Worm (Caenorhabditis elegans) whole organism, early embryonic: ENCODE results near the gene T05E12.3.

Experiments
- B0310.2 ChIP-seq: sonication (generic microtip); optimal IDR thresholded peaks from 2 replicates; lab custom pipeline; 2016; ENCODE audit warnings: mild to moderate bottlenecking, missing genetic modification characterization, missing compliant biosample characterization
- F13C5.2 ChIP-seq: sonication (generic microtip); optimal IDR thresholded peaks from 2 replicates; lab custom pipeline; 2017; ENCODE audit warnings: mild to moderate bottlenecking, missing genetic modification characterization, inconsistent platforms, missing compliant biosample characterization
- aly-1 ChIP-seq: sonication (generic microtip); optimal IDR thresholded peaks from 2 replicates; lab custom pipeline; 2016; ENCODE audit warnings: missing genetic modification characterization, missing compliant biosample characterization
- ama-1 ChIP-seq: fragments of 150-350 bp; optimal IDR thresholded peaks from 2 replicates; lab custom pipeline; 2014
- ceh-13 ChIP-seq: fragments of 200-800 bp; sonication (Bioruptor generic); optimal IDR thresholded peaks from 2 replicates; lab custom pipeline; 2018; ENCODE audit warnings: mild to moderate bottlenecking, missing genetic modification characterization, missing compliant biosample characterization
- ceh-36 ChIP-seq: sonication (generic microtip); optimal IDR thresholded peaks from 2 replicates; lab custom pipeline; 2016; ENCODE audit warnings: missing genetic modification characterization, inconsistent platforms, missing compliant biosample characterization
- ets-7 ChIP-seq: sonication (generic microtip); optimal IDR thresholded peaks from 2 replicates; lab custom pipeline; 2016; ENCODE audit warnings: missing genotype, missing genetic modification characterization, missing compliant biosample characterization
- flt-1 ChIP-seq: fragments of 200-800 bp; sonication (Bioruptor generic); IDR thresholded peaks from 2 replicates; pipeline ENCODE4 v1.3.6; 2022; ENCODE audit warnings: missing genetic modification characterization, missing compliant biosample characterization
- hmbx-1 ChIP-seq: sonication (generic microtip); optimal IDR thresholded peaks from 2 replicates; lab custom pipeline; 2016; ENCODE audit warnings: mild to moderate bottlenecking, missing genetic modification characterization, missing compliant biosample characterization
- hmg-4 ChIP-seq: fragments of 200-800 bp; sonication (Bioruptor generic); optimal IDR thresholded peaks from 2 replicates; lab custom pipeline; 2018; ENCODE audit warnings: mild to moderate bottlenecking, missing genetic modification characterization, missing compliant biosample characterization
- hnd-1 ChIP-seq: sonication (generic microtip); optimal IDR thresholded peaks from 2 replicates; lab custom pipeline; 2016; ENCODE audit warnings: missing genetic modification characterization, missing compliant biosample characterization
- pes-1 ChIP-seq: fragments of 200-800 bp; sonication (Bioruptor generic); IDR thresholded peaks from 2 replicates; pipeline ENCODE4 v1.3.6; 2022; ENCODE audit warnings: missing genetic modification reagents, missing genetic modification characterization, missing compliant biosample characterization
- scrt-1 ChIP-seq: fragments of 200-800 bp; sonication (Bioruptor generic); IDR thresholded peaks from 2 replicates; pipeline ENCODE4 v1.3.6; 2022; ENCODE audit warnings: missing genetic modification characterization, missing compliant biosample characterization
- sea-1 ChIP-seq: fragments of 200-800 bp; sonication (Bioruptor generic); conservative IDR thresholded peaks from 2 replicates; pipeline ENCODE4 v1.3.6; 2022; ENCODE audit warnings: missing genetic modification characterization, missing compliant biosample characterization
- tbx-11 ChIP-seq: fragments of 200-800 bp; sonication (Bioruptor generic); IDR thresholded peaks from 2 replicates; pipeline ENCODE4 v1.3.6; 2022; ENCODE audit warnings: missing genetic modification characterization, missing compliant biosample characterization
- tbx-37 ChIP-seq: fragments of 200-800 bp; sonication (Bioruptor generic); conservative IDR thresholded peaks from 2 replicates; pipeline ENCODE4 v1.3.6; 2022; ENCODE audit warnings: missing genetic modification reagents, missing genetic modification characterization, missing compliant biosample characterization
- tra-4 ChIP-seq: sonication (generic microtip); optimal IDR thresholded peaks from 2 replicates; lab custom pipeline; 2017; ENCODE audit warnings: missing genetic modification characterization, missing compliant biosample characterization

T05E12.3 gene

ce11 chrV:17066634-17067033 is 11.2 kb downstream of the T05E12.3 start:
- TF ChIP-seq ceh-13 (no peak), aly-1 (tag; lab: Kevin White, UChicago) (no peak)

- TF ChIP-seq pes-1 (GFP tag; lab: Robert Waterston, UW) (no peak), ets-7 (no peak), hmg-4 (GFP tag; lab: Kevin White, UChicago) (no peak), ceh-13 (no peak), F13C5.2 (tag; lab: Kevin White, UChicago) (no peak), tra-4 (tag; lab: Kevin White, UChicago) (no peak), scrt-1 (GFP tag; lab: Robert Waterston, UW) (no peak), sea-1 (GFP tag; lab: Robert Waterston, UW) (no peak), flt-1 (GFP tag; lab: Robert Waterston, UW) (no peak), hnd-1 (tag; lab: Kevin White, UChicago) (no peak), hmbx-1 (tag; lab: Kevin White, UChicago) (no peak), ama-1 (no peak), tbx-11 (no peak), tbx-37 (GFP tag; lab: Robert Waterston, UW) (no peak), B0310.2 (no peak), ceh-36 (tag; lab: Kevin White, UChicago) (no peak), aly-1 (tag; lab: Kevin White, UChicago) (no peak)
Measured at ce11 chrV:17064676-17065075, 13.1 kb downstream of the T05E12.3 start, which contains the start of gene srh-255. srh-255 (plus strand) TSS chrV:17064976.

ce11 chrV:17061585-17061984 is 16.2 kb downstream of the T05E12.3 start, which contains the start of gene F28B1.9:
F28B1.9 (plus strand) TSS chrV:17061885.
- no peak for TF ChIP-seq pes-1 (GFP tag; lab: Robert Waterston, UW)
- TF ChIP-seq ets-7 = no peak
- TF ChIP-seq ceh-13 = no peak
- TF ChIP-seq tra-4 (tag; lab: Kevin White, UChicago) = no peak
- TF ChIP-seq scrt-1 (GFP tag; lab: Robert Waterston, UW) = no peak
- no peak for TF ChIP-seq tbx-37 (GFP tag; lab: Robert Waterston, UW)
- no peak for TF ChIP-seq ama-1
- TF ChIP-seq hmbx-1 (tag; lab: Kevin White, UChicago) = no peak

ce11 chrV:17059987-17060386 is 17.8 kb downstream of the T05E12.3 start, which contains the start of gene sri-66:
sri-66 (plus strand) TSS chrV:17060287.
- TF ChIP-seq pes-1 (GFP tag; lab: Robert Waterston, UW) = no peak
- TF ChIP-seq hnd-1 (tag; lab: Kevin White, UChicago) = no peak
- TF ChIP-seq flt-1 (GFP tag; lab: Robert Waterston, UW) = no peak
- TF ChIP-seq hmg-4 (GFP tag; lab: Kevin White, UChicago) = no peak

ce11 chrV:17044500-17044899 is 33.3 kb downstream of the T05E12.3 start, which contains the start of gene F28B1.2:
F28B1.2 (plus strand) TSS chrV:17044800.
- TF ChIP-seq ets-7 = no peak
- TF ChIP-seq hnd-1 (tag; lab: Kevin White, UChicago) = no peak
- no peak for TF ChIP-seq F13C5.2 (tag; lab: Kevin White, UChicago)
- no peak for TF ChIP-seq scrt-1 (GFP tag; lab: Robert Waterston, UW)
- no peak for TF ChIP-seq hmg-4 (GFP tag; lab: Kevin White, UChicago)
- no peak for TF ChIP-seq tbx-11
- no peak for TF ChIP-seq ceh-13
- TF ChIP-seq tbx-37 (GFP tag; lab: Robert Waterston, UW) = no peak
- no peak for TF ChIP-seq ceh-36 (tag; lab: Kevin White, UChicago)
- TF ChIP-seq aly-1 (tag; lab: Kevin White, UChicago) = no peak
- no peak for TF ChIP-seq tra-4 (tag; lab: Kevin White, UChicago)
- no peak for TF ChIP-seq B0310.2
- no peak for TF ChIP-seq pes-1 (GFP tag; lab: Robert Waterston, UW)
- no peak for TF ChIP-seq hmbx-1 (tag; lab: Kevin White, UChicago)
- TF ChIP-seq flt-1 (GFP tag; lab: Robert Waterston, UW) = no peak
- TF ChIP-seq sea-1 (GFP tag; lab: Robert Waterston, UW) = no peak

- TF ChIP-seq ceh-36 (tag; lab: Kevin White, UChicago) (no peak), ceh-13 (no peak), hmbx-1 (tag; lab: Kevin White, UChicago) (no peak), B0310.2 (no peak), ets-7 (no peak), hnd-1 (tag; lab: Kevin White, UChicago) (no peak), sea-1 (GFP tag; lab: Robert Waterston, UW) (no peak), scrt-1 (GFP tag; lab: Robert Waterston, UW) (no peak), flt-1 (GFP tag; lab: Robert Waterston, UW) (no peak), aly-1 (tag; lab: Kevin White, UChicago) (no peak), tbx-37 (GFP tag; lab: Robert Waterston, UW) (no peak), ama-1 (no peak), hmg-4 (GFP tag; lab: Kevin White, UChicago) (no peak), tbx-11 (no peak), pes-1 (GFP tag; lab: Robert Waterston, UW) (no peak), tra-4 (tag; lab: Kevin White, UChicago) (no peak), F13C5.2 (tag; lab: Kevin White, UChicago) (no peak)
Measured at ce11 chrV:17042263-17042662, 35.5 kb downstream of the T05E12.3 start, which contains the start of gene hpo-33. hpo-33 (plus strand) TSS chrV:17042563.

ce11 chrV:17035850-17036249 is 41.9 kb downstream of the T05E12.3 start, which contains the start of gene srz-94:
srz-94 (minus strand) TSS chrV:17035950.
- TF ChIP-seq scrt-1 (GFP tag; lab: Robert Waterston, UW) (no peak), B0310.2 (no peak), ama-1 (no peak)

- TF ChIP-seq tbx-11 (no peak), B0310.2 (no peak), hmg-4 (GFP tag; lab: Kevin White, UChicago) (no peak), ceh-36 (tag; lab: Kevin White, UChicago) (no peak), sea-1 (GFP tag; lab: Robert Waterston, UW) (no peak), aly-1 (tag; lab: Kevin White, UChicago) (no peak), tbx-37 (GFP tag; lab: Robert Waterston, UW) (no peak), flt-1 (GFP tag; lab: Robert Waterston, UW) (no peak), scrt-1 (GFP tag; lab: Robert Waterston, UW) (no peak), hmbx-1 (tag; lab: Kevin White, UChicago) (no peak), hnd-1 (tag; lab: Kevin White, UChicago) (no peak), ceh-13 (no peak), ets-7 (no peak), tra-4 (tag; lab: Kevin White, UChicago) (no peak), F13C5.2 (tag; lab: Kevin White, UChicago) (no peak), pes-1 (GFP tag; lab: Robert Waterston, UW) (no peak), ama-1 (no peak)
Measured at ce11 chrV:17030430-17030829, 47.4 kb downstream of the T05E12.3 start.
